Fruit fly (Drosophila melanogaster): ENCODE results near the gene Glyp.

Gene Glyp

dm6 chr2L:2163568-2163953, 32.9 kb downstream of the Glyp start (continued):
- TF ChIP-seq CG8089 (GFP tag; optimal IDR thresholded peaks at IDR 0.05) (peak; percentile 90), ERR (GFP tag; optimal IDR thresholded peaks at IDR 0.05) (peak; percentile 56), esg (GFP tag; conservative IDR thresholded peaks at IDR 0.05) (peak; percentile 85), Hand (GFP tag; optimal IDR thresholded peaks at IDR 0.05) (peak; percentile 43), kay (GFP tag; optimal IDR thresholded peaks at IDR 0.05) (peak; percentile 60), CG4617 (GFP tag; optimal IDR thresholded peaks at IDR 0.05; ENCODE audit: borderline replicate concordance) (peak; percentile 82), bigmax (GFP tag; optimal IDR thresholded peaks at IDR 0.05) (no peak), CG34422 (GFP tag; IDR thresholded peaks at IDR 0.05) (peak; percentile 94), lmd (GFP tag; IDR thresholded peaks at IDR 0.05) (peak; percentile 92), CG15514 (GFP tag; optimal IDR thresholded peaks at IDR 0.05) (peak; percentile 52), H2.0 (GFP tag; IDR thresholded peaks at IDR 0.05) (peak; percentile 92), jigr1 (GFP tag; IDR thresholded peaks at IDR 0.05) (peak; percentile 77; the same call in 2 of the 3 replicates), CG2875 (GFP tag; optimal IDR thresholded peaks at IDR 0.05) (peak; percentile 89), Mrtf (GFP tag; IDR thresholded peaks at IDR 0.05) (peak; percentile 92), CG17359 (tag; optimal IDR thresholded peaks at IDR 0.05) (peak; percentile 87), Lim3 (GFP tag; IDR thresholded peaks at IDR 0.05) (peak; percentile 65; the same call in 1 of the 2 replicates), Scr (GFP tag; IDR thresholded peaks at IDR 0.05; ENCODE audit: partially characterized antibody) (no peak), CG32767 (GFP tag; IDR thresholded peaks at IDR 0.05) (peak; percentile 82), rib (GFP tag; IDR thresholded peaks at IDR 0.05) (peak; percentile 86), sqz (GFP tag; optimal IDR thresholded peaks at IDR 0.05) (peak; percentile 79), D (optimal IDR thresholded peaks at IDR 0.05) (no peak), D (GFP tag; optimal IDR thresholded peaks at IDR 0.05) (peak; percentile 91), Dp (GFP tag; optimal IDR thresholded peaks at IDR 0.05) (no peak), pzg (GFP tag; optimal IDR thresholded peaks at IDR 0.05) (no peak), gfzf (GFP tag; optimal IDR thresholded peaks at IDR 0.05) (no peak), CG16863 (GFP tag; optimal IDR thresholded peaks at IDR 0.05) (peak; percentile 95), CG14050 (GFP tag; IDR thresholded peaks at IDR 0.05) (peak; percentile 81), ato (GFP tag; IDR thresholded peaks at IDR 0.05; ENCODE audit: partially characterized antibody) (no peak), CG12155 (GFP tag; optimal IDR thresholded peaks at IDR 0.05) (peak; percentile 69), Gsc (GFP tag; IDR thresholded peaks at IDR 0.05) (peak; percentile 93), CG9817 (tag; optimal IDR thresholded peaks at IDR 0.05) (peak; percentile 77), hth (optimal IDR thresholded peaks at IDR 0.05) (no peak), CG11456 (GFP tag; IDR thresholded peaks at IDR 0.05) (peak; percentile 86), Fer2 (tag; optimal IDR thresholded peaks at IDR 0.05) (no peak), eve (GFP tag; optimal IDR thresholded peaks at IDR 0.05) (peak in 1 of 2 experiments; percentile 12), Dip2 (GFP tag; IDR thresholded peaks at IDR 0.05) (peak; percentile 27; the same call in 1 of the 2 replicates), bbx (GFP tag; IDR thresholded peaks at IDR 0.05; ENCODE audit: partially characterized antibody) (no peak), CG14014 (GFP tag; IDR thresholded peaks at IDR 0.05) (peak; percentile 87), Sox102F (GFP tag; optimal IDR thresholded peaks at IDR 0.05) (peak; percentile 89), CG17328 (GFP tag; IDR thresholded peaks at IDR 0.05) (peak; percentile 96), CG31365 (tag; optimal IDR thresholded peaks at IDR 0.05) (peak; percentile 61), CG18011 (GFP tag; optimal IDR thresholded peaks at IDR 0.05) (peak; percentile 40), sens (GFP tag) (peak; percentile 100), wdn (GFP tag; IDR thresholded peaks at IDR 0.05) (peak; percentile 78), tx (GFP tag; optimal IDR thresholded peaks at IDR 0.05) (peak; percentile 90), Eip74EF (GFP tag; optimal IDR thresholded peaks at IDR 0.05) (peak in 1 of 2 experiments; percentile 57), CG18476 (GFP tag; optimal IDR thresholded peaks at IDR 0.05) (peak; percentile 85), CG9609 (GFP tag; optimal IDR thresholded peaks at IDR 0.05) (peak; percentile 94), NfI (GFP tag; optimal IDR thresholded peaks at IDR 0.05) (peak; percentile 74), CG5180 (GFP tag; optimal IDR thresholded peaks at IDR 0.05) (peak; percentile 72), salm (tag; optimal IDR thresholded peaks at IDR 0.05) (peak; percentile 85)
